Fruit fly (Drosophila melanogaster): Measurements from ENCODE around the gene Mrp4.

Mrp4 gene

dm6 chr3R:11582253-11582589 lies 13.2 kb downstream of the Mrp4 start (continued):
- TF ChIP-seq CG2678 (tag; optimal IDR thresholded peaks at IDR 0.05) (no peak), CG9437 (GFP tag; optimal IDR thresholded peaks at IDR 0.05) (peak; percentile 57), crc (GFP tag; optimal IDR thresholded peaks at IDR 0.05) (peak; percentile 23), CG6813 (GFP tag; optimal IDR thresholded peaks at IDR 0.05) (peak; percentile 7), mam (GFP tag; optimal IDR thresholded peaks at IDR 0.05) (peak; percentile 53), CG8765 (GFP tag; IDR thresholded peaks at IDR 0.05) (no peak), Fer3 (tag; optimal IDR thresholded peaks at IDR 0.05) (peak; percentile 60), CG3838 (GFP tag; optimal IDR thresholded peaks at IDR 0.05) (no peak), CG17568 (GFP tag; optimal IDR thresholded peaks at IDR 0.05) (no peak), C15 (GFP tag; IDR thresholded peaks at IDR 0.05) (no peak), CG13775 (GFP tag; optimal IDR thresholded peaks at IDR 0.05) (peak; percentile 50), hbn (GFP tag; IDR thresholded peaks at IDR 0.05; ENCODE audit: partially characterized antibody) (no peak), Oli (tag; optimal IDR thresholded peaks at IDR 0.05) (peak; percentile 77), Usf (GFP tag; optimal IDR thresholded peaks at IDR 0.05) (no peak), tgo (GFP tag; IDR thresholded peaks at IDR 0.05) (peak; percentile 84), lola (GFP tag; optimal IDR thresholded peaks at IDR 0.05) (peak in 1 of 3 experiments; percentile 23), CG4617 (GFP tag; optimal IDR thresholded peaks at IDR 0.05; ENCODE audit: borderline replicate concordance) (no peak), btn (GFP tag; optimal IDR thresholded peaks at IDR 0.05) (peak; percentile 65), Nf-YC (tag; optimal IDR thresholded peaks at IDR 0.05) (no peak), Taf1 (GFP tag; IDR thresholded peaks at IDR 0.05) (no peak), pros (GFP tag; optimal IDR thresholded peaks at IDR 0.05) (no peak), CG3065 (GFP tag; optimal IDR thresholded peaks at IDR 0.05) (no peak), CG4854 (GFP tag; optimal IDR thresholded peaks at IDR 0.05) (no peak), Fer2 (tag; optimal IDR thresholded peaks at IDR 0.05) (no peak), kni (GFP tag; optimal IDR thresholded peaks at IDR 0.05) (no peak), phol (tag; optimal IDR thresholded peaks at IDR 0.05) (peak; percentile 58), Hsf (GFP tag; optimal IDR thresholded peaks at IDR 0.05) (peak; percentile 72), gt (GFP tag; IDR thresholded peaks at IDR 0.05) (peak; percentile 41; the same call in 1 of the 2 replicates), CG12219 (GFP tag; optimal IDR thresholded peaks at IDR 0.05) (peak; percentile 63), Antp (GFP tag; optimal IDR thresholded peaks at IDR 0.05) (peak; percentile 63), chn (GFP tag; optimal IDR thresholded peaks at IDR 0.05) (peak; percentile 63), mld (GFP tag; IDR thresholded peaks at IDR 0.05; ENCODE audit: partially characterized antibody) (no peak), fru (optimal IDR thresholded peaks at IDR 0.05) (no peak), jing (GFP tag; optimal IDR thresholded peaks at IDR 0.05) (peak; percentile 60), Drgx (GFP tag; IDR thresholded peaks at IDR 0.05) (peak; percentile 95), CG2120 (GFP tag; optimal IDR thresholded peaks at IDR 0.05) (peak; percentile 60), Nf-YB (GFP tag; optimal IDR thresholded peaks at IDR 0.05) (peak; percentile 12), CG4282 (GFP tag; optimal IDR thresholded peaks at IDR 0.05) (no peak), nerfin-2 (GFP tag; IDR thresholded peaks at IDR 0.05; ENCODE audit: partially characterized antibody) (no peak), Hr39 (optimal IDR thresholded peaks at IDR 0.05) (no peak), dm (GFP tag; optimal IDR thresholded peaks at IDR 0.05) (no peak), yki (optimal IDR thresholded peaks at IDR 0.05) (no peak), aop (GFP tag; IDR thresholded peaks at IDR 0.05) (no peak), dysf (GFP tag; IDR thresholded peaks at IDR 0.05) (peak; percentile 75), sens-2 (GFP tag; IDR thresholded peaks at IDR 0.05) (peak; percentile 73), gce (GFP tag; IDR thresholded peaks at IDR 0.05) (peak; percentile 66; the same call in 1 of the 3 replicates), kay (GFP tag; optimal IDR thresholded peaks at IDR 0.05) (no peak), CG11696 (GFP tag; IDR thresholded peaks at IDR 0.05) (peak; percentile 63; the same call in 1 of the 2 replicates), sisA (GFP tag; IDR thresholded peaks at IDR 0.05) (peak; percentile 69), CHES-1-like (GFP tag; optimal IDR thresholded peaks at IDR 0.05) (peak; percentile 24), dati (GFP tag; IDR thresholded peaks at IDR 0.05) (peak; percentile 73), pan (optimal IDR thresholded peaks at IDR 0.05) (no peak), pan (GFP tag; optimal IDR thresholded peaks at IDR 0.05 in 1 of 2, IDR thresholded peaks at IDR 0.05 in 1 of 2) (peak in 1 of 2 experiments; percentile 87)
